Fruit fly (Drosophila melanogaster) whole organism, prepupa: ENCODE measurements around the gene Argp.
A peak's percentile ranks its signal among the peaks of the same experiment; 100 is the strongest.

Source experiments
- Blimp-1 ChIP-seq: fragments of 200-800 bp; sonication (Bioruptor generic); optimal IDR thresholded peaks from 3 replicates; lab custom pipeline; 2017; ENCODE audit warnings: missing biosample characterization, missing genetic modification characterization, mild to moderate bottlenecking, moderate library complexity, missing genetic modification reagents
- CG10631 ChIP-seq: fragments of 200-800 bp; sonication (Bioruptor generic); optimal IDR thresholded peaks from 2 replicates; lab custom pipeline; 2016; ENCODE audit warnings: missing biosample characterization, missing genetic modification characterization
- CG11294 ChIP-seq: fragments of 200-800 bp; sonication (Bioruptor generic); IDR thresholded peaks from 2 replicates; pipeline ENCODE4 v1.3.6; 2022; ENCODE audit warnings: missing biosample characterization, missing genetic modification characterization
- CG11762 ChIP-seq: fragments of 200-800 bp; sonication (Bioruptor generic); optimal IDR thresholded peaks from 3 replicates; lab custom pipeline; 2016; ENCODE audit warnings: missing biosample characterization, missing genetic modification characterization; ENCODE audit not compliant: insufficient read depth
- CG11902 ChIP-seq: fragments of 200-800 bp; sonication (Bioruptor generic); optimal IDR thresholded peaks from 3 replicates; lab custom pipeline; 2016; ENCODE audit warnings: missing biosample characterization, missing genetic modification characterization
- CG15336 ChIP-seq: fragments of 200-800 bp; sonication (Bioruptor generic); IDR thresholded peaks from 2 replicates; pipeline ENCODE4 v1.3.6; 2022; ENCODE audit warnings: missing biosample characterization, missing genetic modification characterization
- CG1621 ChIP-seq: fragments of 200-800 bp; sonication (Bioruptor generic); optimal IDR thresholded peaks from 3 replicates; lab custom pipeline; 2018; ENCODE audit warnings: missing biosample characterization, mild to moderate bottlenecking, missing genetic modification characterization
- CG16779 ChIP-seq: fragments of 200-800 bp; sonication (Bioruptor generic); optimal IDR thresholded peaks from 3 replicates; lab custom pipeline; 2017; ENCODE audit warnings: missing biosample characterization, mild to moderate bottlenecking, missing genetic modification characterization
- CG32006 ChIP-seq: fragments of 200-800 bp; sonication (Bioruptor generic); optimal IDR thresholded peaks from 3 replicates; lab custom pipeline; 2017; ENCODE audit warnings: missing biosample characterization, mild to moderate bottlenecking, missing genetic modification characterization
- CG3919 ChIP-seq: fragments of 200-800 bp; sonication (Bioruptor generic); optimal IDR thresholded peaks from 3 replicates; lab custom pipeline; 2016; ENCODE audit warnings: missing biosample characterization, missing genetic modification characterization
- CG4318 ChIP-seq: fragments of 200-800 bp; sonication (Bioruptor generic); optimal IDR thresholded peaks from 3 replicates; lab custom pipeline; 2017; ENCODE audit warnings: missing biosample characterization, mild to moderate bottlenecking, missing genetic modification characterization
- CG6276 ChIP-seq: fragments of 200-800 bp; sonication (Bioruptor generic); optimal IDR thresholded peaks from 2 replicates; lab custom pipeline; 2017; ENCODE audit warnings: missing biosample characterization, mild to moderate bottlenecking, missing genetic modification characterization
- CG6792 ChIP-seq: fragments of 200-800 bp; sonication (Bioruptor generic); optimal IDR thresholded peaks from 3 replicates; lab custom pipeline; 2016; ENCODE audit warnings: missing biosample characterization, missing genetic modification characterization
- CG6808 ChIP-seq: fragments of 200-800 bp; sonication (Bioruptor generic); optimal IDR thresholded peaks from 3 replicates; lab custom pipeline; 2017; ENCODE audit warnings: missing biosample characterization, missing genetic modification characterization, mild to moderate bottlenecking, moderate library complexity, missing genetic modification reagents
- CG8632 ChIP-seq: fragments of 200-800 bp; sonication (Bioruptor generic); optimal IDR thresholded peaks from 3 replicates; lab custom pipeline; 2016; ENCODE audit warnings: missing biosample characterization, missing genetic modification characterization
- Eip78C ChIP-seq: fragments of 200-800 bp; sonication (Bioruptor generic); peaks from one replicate; lab custom pipeline; 2016; ENCODE audit warnings: missing biosample characterization, missing genetic modification characterization
- Ets21C ChIP-seq: fragments of 200-800 bp; sonication (Bioruptor generic); optimal IDR thresholded peaks from 3 replicates; lab custom pipeline; 2016; ENCODE audit warnings: missing biosample characterization, missing genetic modification characterization
- Ets96B ChIP-seq: fragments of 200-800 bp; optimal IDR thresholded peaks from 2 replicates; lab custom pipeline; 2019; ENCODE audit warnings: missing biosample characterization, mild to moderate bottlenecking, missing genetic modification characterization, moderate library complexity
- Hr4 ChIP-seq: fragments of 200-800 bp; sonication (Bioruptor generic); optimal IDR thresholded peaks from 3 replicates; lab custom pipeline; 2016; ENCODE audit warnings: missing biosample characterization, missing genetic modification characterization
- Met ChIP-seq: fragments of 200-800 bp; sonication (Bioruptor generic); optimal IDR thresholded peaks from 3 replicates; lab custom pipeline; 2016; ENCODE audit warnings: missing biosample characterization, missing genetic modification characterization
- OdsH ChIP-seq: fragments of 200-800 bp; sonication (Bioruptor generic); optimal IDR thresholded peaks from 3 replicates; lab custom pipeline; 2016; ENCODE audit warnings: missing biosample characterization, missing genetic modification characterization
- Smox ChIP-seq: fragments of 200-800 bp; sonication (Bioruptor generic); optimal IDR thresholded peaks from 3 replicates; lab custom pipeline; 2016; ENCODE audit warnings: missing biosample characterization, missing genetic modification characterization
- Sox102F ChIP-seq: fragments of 200-800 bp; sonication (Bioruptor generic); optimal IDR thresholded peaks from 2 replicates; lab custom pipeline; 2016; ENCODE audit warnings: missing biosample characterization, mild to moderate bottlenecking, missing genetic modification characterization
- Sox15 ChIP-seq: fragments of 200-800 bp; sonication (Bioruptor generic); optimal IDR thresholded peaks from 3 replicates; lab custom pipeline; 2016; ENCODE audit warnings: missing biosample characterization, missing genetic modification characterization
- achi ChIP-seq: fragments of 200-800 bp; sonication (Bioruptor generic); optimal IDR thresholded peaks from 3 replicates; lab custom pipeline; 2016; ENCODE audit warnings: missing biosample characterization, missing genetic modification characterization
- acj6 ChIP-seq: fragments of 200-800 bp; sonication (Bioruptor generic); optimal IDR thresholded peaks from 3 replicates; lab custom pipeline; 2016; ENCODE audit warnings: missing biosample characterization, missing genetic modification characterization
- dac ChIP-seq: fragments of 200-800 bp; sonication (Bioruptor generic); optimal IDR thresholded peaks from 2 replicates; lab custom pipeline; 2017; ENCODE audit warnings: missing biosample characterization, mild to moderate bottlenecking, missing genetic modification characterization
- eg ChIP-seq: fragments of 200-800 bp; sonication (Bioruptor generic); IDR thresholded peaks from 3 replicates; pipeline ENCODE4 v1.3.6; 2022; ENCODE audit warnings: missing biosample characterization, missing genetic modification characterization
- fkh ChIP-seq: fragments of 200-800 bp; sonication (Bioruptor generic); optimal IDR thresholded peaks from 3 replicates; lab custom pipeline; 2017; ENCODE audit warnings: missing biosample characterization, mild to moderate bottlenecking, missing genetic modification characterization, moderate library complexity
- svp ChIP-seq: fragments of 200-800 bp; sonication (Bioruptor generic); peaks from one replicate; lab custom pipeline; 2016; ENCODE audit warnings: missing biosample characterization, missing genetic modification characterization

Argp gene

dm6 chr3R:13676137-13677086, 33.3 kb downstream of the Argp start, which contains the start of the genes Lkb1 and CG9588 (continued):
- TF ChIP-seq CG4318 (GFP tag; lab: Kevin White, UChicago) (no peak), svp (GFP tag; lab: Kevin White, UChicago) (peak; percentile 84), Blimp-1 (GFP tag; lab: Kevin White, UChicago) (peak; percentile 13), CG11762 (GFP tag; lab: Kevin White, UChicago) (peak; percentile 19), OdsH (GFP tag; lab: Kevin White, UChicago) (no peak), Eip78C (GFP tag; lab: Kevin White, UChicago) (peak; percentile 88), CG11902 (GFP tag; lab: Kevin White, UChicago) (peak; percentile 62), eg (GFP tag; lab: Robert Waterston, UW) (peak; percentile 92), Sox15 (GFP tag; lab: Kevin White, UChicago) (peak; percentile 62), Hr4 (GFP tag; lab: Kevin White, UChicago) (peak; percentile 88), CG6276 (GFP tag; lab: Kevin White, UChicago) (peak; percentile 10), Sox102F (peak; percentile 71), achi (GFP tag; lab: Kevin White, UChicago) (peak; percentile 74), fkh (GFP tag; lab: Kevin White, UChicago) (no peak)
- TF ChIP-seq, all 60 proteins: peak for 47

dm6 chr3R:13674492-13675033, 35.2 kb downstream of the Argp start, which contains the start of gene Task6:
TSS of gene Task6 (minus strand) at chr3R:13674542.
- TF ChIP-seq Ets96B: no peak

- TF ChIP-seq CG15336 (GFP tag; lab: Robert Waterston, UW) (no peak), CG6276 (GFP tag; lab: Kevin White, UChicago) (no peak), CG11294 (GFP tag; lab: Robert Waterston, UW) (no peak), CG8632 (GFP tag; lab: Kevin White, UChicago) (no peak), CG4318 (GFP tag; lab: Kevin White, UChicago) (no peak), Smox (no peak), CG3919 (GFP tag; lab: Kevin White, UChicago) (no peak), CG16779 (tag; lab: Kevin White, UChicago) (no peak), CG32006 (GFP tag; lab: Kevin White, UChicago) (no peak), dac (GFP tag; lab: Kevin White, UChicago) (no peak), acj6 (no peak), Sox15 (GFP tag; lab: Kevin White, UChicago) (no peak), CG11762 (GFP tag; lab: Kevin White, UChicago) (no peak), CG10631 (no peak), CG6792 (GFP tag; lab: Kevin White, UChicago) (no peak), Ets96B (no peak)
Measured at dm6 chr3R:13672898-13673297, 36.8 kb downstream of the Argp start.

- TF ChIP-seq dac (GFP tag; lab: Kevin White, UChicago): no peak
- TF ChIP-seq CG4318 (GFP tag; lab: Kevin White, UChicago): no peak
Measured at dm6 chr3R:13665992-13666391, 43.7 kb downstream of the Argp start.

- TF ChIP-seq CG6808 (GFP tag; lab: Kevin White, UChicago) (no peak), Ets96B (no peak), Sox102F (no peak), Ets21C (GFP tag; lab: Kevin White, UChicago) (no peak), CG32006 (GFP tag; lab: Kevin White, UChicago) (no peak), Met (GFP tag; lab: Kevin White, UChicago) (no peak), CG16779 (tag; lab: Kevin White, UChicago) (no peak), acj6 (no peak), CG6792 (GFP tag; lab: Kevin White, UChicago) (no peak), CG8632 (GFP tag; lab: Kevin White, UChicago) (no peak), CG1621 (no peak), achi (GFP tag; lab: Kevin White, UChicago) (no peak), eg (GFP tag; lab: Robert Waterston, UW) (no peak)
Measured at dm6 chr3R:13662149-13662548, 47.6 kb downstream of the Argp start.
